Fruit fly (Drosophila melanogaster): ENCODE data around the gene wds.

wds gene

DNA sequence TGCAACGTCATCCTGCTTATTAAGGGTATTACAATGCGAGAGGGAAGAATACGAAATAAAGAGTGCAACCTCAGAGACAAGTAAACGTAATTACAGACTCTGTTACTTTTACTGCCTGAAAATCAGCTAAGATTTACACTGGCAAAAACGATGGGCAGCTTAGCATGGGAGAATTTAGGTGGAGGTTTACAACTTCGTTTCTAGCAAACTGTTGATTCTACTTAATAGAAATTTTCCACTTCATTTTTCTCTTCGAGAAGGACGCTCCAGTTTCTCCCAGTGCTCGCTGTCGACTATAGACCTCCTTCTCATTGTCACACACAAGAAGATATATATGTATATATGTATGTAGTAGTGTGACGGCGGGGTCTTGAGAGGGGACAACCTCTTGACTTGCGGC is 49.6 kb upstream of the wds start (continued):
- TF ChIP-seq lz (GFP tag; optimal IDR thresholded peaks at IDR 0.05) (peak; percentile 58), esn (GFP tag; optimal IDR thresholded peaks at IDR 0.05) (peak; percentile 64), Sox102F (GFP tag; optimal IDR thresholded peaks at IDR 0.05) (peak; percentile 36), Eip93F (GFP tag; optimal IDR thresholded peaks at IDR 0.05) (no peak), salr (GFP tag; optimal IDR thresholded peaks at IDR 0.05) (peak; percentile 65 to 80), svp (GFP tag) (peak; percentile 6), CG8319 (GFP tag; optimal IDR thresholded peaks at IDR 0.05) (peak; percentile 57), fd85E (GFP tag; optimal IDR thresholded peaks at IDR 0.05) (no peak), Ets21C (GFP tag; optimal IDR thresholded peaks at IDR 0.05) (peak; percentile 44), fd59A (GFP tag; optimal IDR thresholded peaks at IDR 0.05) (peak; percentile 83), CG10631 (GFP tag; optimal IDR thresholded peaks at IDR 0.05) (peak; percentile 86)

DNA sequence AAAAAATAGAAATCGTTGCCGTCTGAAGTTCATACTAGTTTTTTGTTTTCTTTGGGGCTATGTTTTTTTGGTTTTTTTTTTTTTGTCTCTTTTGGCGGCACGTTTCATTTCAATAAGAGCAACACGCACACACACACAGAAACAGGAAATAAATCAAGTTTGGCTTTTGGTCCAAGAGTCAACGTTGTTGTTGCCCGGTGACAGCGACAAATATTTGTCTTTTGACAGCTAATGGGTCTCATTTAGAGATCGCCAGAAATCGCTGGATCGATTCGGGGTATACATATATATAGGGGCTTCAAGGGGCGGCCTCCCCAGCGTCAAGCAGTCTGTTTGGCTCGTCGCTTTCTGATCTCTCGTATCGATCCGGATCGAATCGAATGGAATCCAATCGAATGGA is 48.4 kb upstream of the wds start:
- TF ChIP-seq Hr38 (GFP tag; optimal IDR thresholded peaks at IDR 0.05) = no peak
- TF ChIP-seq CG10669 (GFP tag; optimal IDR thresholded peaks at IDR 0.05) = no peak
- no peak for TF ChIP-seq CG11902 (GFP tag; optimal IDR thresholded peaks at IDR 0.05)
- no peak for TF ChIP-seq CG6854 (GFP tag; optimal IDR thresholded peaks at IDR 0.05)
- TF ChIP-seq CG6276 (GFP tag; optimal IDR thresholded peaks at IDR 0.05) = no peak
- no peak for TF ChIP-seq CG6163 (GFP tag; IDR thresholded peaks at IDR 0.05)
- no peak for TF ChIP-seq CG3919 (GFP tag; optimal IDR thresholded peaks at IDR 0.05)
- no peak for TF ChIP-seq acj6 (GFP tag; optimal IDR thresholded peaks at IDR 0.05)
- no peak for TF ChIP-seq CG8319 (GFP tag; optimal IDR thresholded peaks at IDR 0.05)
- TF ChIP-seq CG16779 (tag; optimal IDR thresholded peaks at IDR 0.05) = no peak
- no peak for TF ChIP-seq Eip93F (GFP tag; optimal IDR thresholded peaks at IDR 0.05)
- no peak for TF ChIP-seq CG11762 (GFP tag; optimal IDR thresholded peaks at IDR 0.05; ENCODE audit: insufficient read depth)
- no peak for TF ChIP-seq Ets21C (GFP tag; optimal IDR thresholded peaks at IDR 0.05)
- TF ChIP-seq fd59A (GFP tag; optimal IDR thresholded peaks at IDR 0.05) = no peak
- no peak for TF ChIP-seq Gug (GFP tag; IDR thresholded peaks at IDR 0.05)

DNA sequence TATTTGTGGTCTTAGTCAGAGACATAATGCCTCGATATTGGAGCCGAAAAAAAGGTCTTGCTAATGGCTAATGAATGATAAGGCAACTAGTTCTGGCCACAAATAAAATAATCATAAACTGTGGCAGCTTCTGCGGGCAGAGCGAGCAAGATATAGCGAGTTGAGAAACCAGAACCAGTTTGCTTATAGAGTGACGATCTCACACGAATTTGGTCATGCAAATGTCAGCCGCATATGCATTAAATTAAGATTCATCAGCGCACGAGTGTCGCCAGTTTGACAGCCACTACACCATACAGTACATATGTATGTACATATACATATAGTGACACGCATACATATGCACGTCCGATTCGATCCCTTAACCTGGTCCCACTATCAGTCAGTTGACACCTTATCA is 47.4 kb upstream of the wds start:
- TF ChIP-seq CG6792 (GFP tag; optimal IDR thresholded peaks at IDR 0.05) = no peak
- TF ChIP-seq CG4318 (GFP tag; optimal IDR thresholded peaks at IDR 0.05) = no peak
- TF ChIP-seq Ets21C (GFP tag; optimal IDR thresholded peaks at IDR 0.05) = no peak

DNA sequence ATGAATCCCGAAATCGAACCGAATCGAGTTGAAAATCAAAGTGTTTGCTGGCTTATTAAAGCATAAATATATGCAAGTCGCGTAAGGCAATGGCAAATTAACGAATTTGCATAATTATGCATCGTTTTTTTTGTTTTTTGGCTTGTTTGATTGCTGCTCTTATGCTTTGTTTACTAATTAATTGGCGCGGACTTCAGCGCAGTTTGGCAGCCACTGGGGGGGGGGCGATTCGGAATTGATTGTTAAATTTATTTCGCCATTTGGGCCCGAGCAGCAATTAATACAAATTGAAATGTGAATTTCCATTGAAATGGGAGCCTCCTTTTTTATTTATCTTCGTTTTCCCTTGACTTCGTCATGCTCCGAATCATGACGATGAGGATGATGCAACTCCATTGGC is 46.3 kb upstream of the wds start:
- TF ChIP-seq CG3919 (GFP tag; optimal IDR thresholded peaks at IDR 0.05) (no peak), Gug (GFP tag; IDR thresholded peaks at IDR 0.05) (no peak), cyc (GFP tag; optimal IDR thresholded peaks at IDR 0.05) (no peak), ss (GFP tag; optimal IDR thresholded peaks at IDR 0.05) (no peak), svp (GFP tag) (no peak), Blimp-1 (GFP tag; optimal IDR thresholded peaks at IDR 0.05) (no peak), CG8119 (GFP tag; IDR thresholded peaks at IDR 0.05) (no peak), eg (GFP tag; IDR thresholded peaks at IDR 0.05) (no peak), dac (GFP tag; optimal IDR thresholded peaks at IDR 0.05) (no peak), CG10631 (GFP tag; optimal IDR thresholded peaks at IDR 0.05) (no peak), CG10669 (GFP tag; optimal IDR thresholded peaks at IDR 0.05) (no peak), lz (GFP tag; optimal IDR thresholded peaks at IDR 0.05) (no peak), CG4318 (GFP tag; optimal IDR thresholded peaks at IDR 0.05) (no peak)

DNA sequence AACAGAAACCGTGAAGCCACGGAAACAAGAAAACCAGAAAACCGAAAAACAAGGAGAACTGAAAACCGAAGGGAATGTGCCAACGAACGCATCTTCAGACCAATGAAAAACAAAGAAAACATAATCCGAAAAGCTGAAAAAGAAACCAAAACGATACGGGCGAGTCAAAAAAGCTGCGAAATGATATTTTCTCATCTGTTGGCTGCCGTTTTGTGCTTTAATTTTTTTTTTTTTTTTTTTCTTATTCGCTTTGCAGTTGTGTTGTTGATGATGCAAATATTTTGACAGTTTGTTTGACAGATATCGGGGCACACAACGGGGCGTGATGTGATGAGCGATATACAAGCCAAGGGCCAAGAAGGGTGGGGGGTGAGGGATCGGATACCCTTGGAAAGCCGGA is 43.3 kb upstream of the wds start:
- TF ChIP-seq ss (GFP tag; optimal IDR thresholded peaks at IDR 0.05) = peak in 1 of 2 experiments; percentile 24
- no peak for TF ChIP-seq Gug (GFP tag; IDR thresholded peaks at IDR 0.05)
- TF ChIP-seq acj6 (GFP tag; optimal IDR thresholded peaks at IDR 0.05) = no peak
- TF ChIP-seq net (GFP tag; optimal IDR thresholded peaks at IDR 0.05) = peak; percentile 5
- TF ChIP-seq Eip78C (GFP tag) = peak; percentile 46
- TF ChIP-seq svp (GFP tag) = peak; percentile 44
- TF ChIP-seq vri (GFP tag; optimal IDR thresholded peaks at IDR 0.05) = no peak
- peak; percentile 21; the same call in 1 of the 3 replicates for TF ChIP-seq eg (GFP tag; IDR thresholded peaks at IDR 0.05)

All from whole organism, prepupa.